Fruit fly (Drosophila melanogaster) whole organism, embryonic: ENCODE data around the gene CG7362.

Experiments
- Adf1 ChIP-seq: fragments of 200-800 bp; sonication (Bioruptor generic); IDR thresholded peaks from 2 replicates; pipeline ENCODE4 v1.3.6; 2022; ENCODE audit warnings: missing biosample characterization, missing genetic modification characterization
- B-H2 ChIP-seq: fragments of 200-800 bp; sonication (Bioruptor generic); optimal IDR thresholded peaks from 2 replicates; lab custom pipeline; 2018; ENCODE audit warnings: missing biosample characterization, mild to moderate bottlenecking, missing genetic modification characterization
- BEAF-32 ChIP-seq: fragments of 200-800 bp; sonication (Bioruptor generic); optimal IDR thresholded peaks from 3 replicates; lab custom pipeline; 2017; ENCODE audit warnings: missing biosample characterization, missing genetic modification characterization, mild to moderate bottlenecking, moderate library complexity, missing genetic modification reagents
- CG10209 ChIP-seq: fragments of 200-800 bp; sonication (Bioruptor generic); optimal IDR thresholded peaks from 3 replicates; lab custom pipeline; 2017; ENCODE audit warnings: missing biosample characterization, mild to moderate bottlenecking, missing genetic modification characterization, missing genetic modification reagents
- CG10366 ChIP-seq: fragments of 200-800 bp; sonication (Bioruptor generic); IDR thresholded peaks from 2 replicates; pipeline ENCODE4 v1.3.6; 2022; ENCODE audit warnings: missing biosample characterization, missing genetic modification characterization
- CG12236 ChIP-seq: fragments of 200-800 bp; sonication (Bioruptor generic); optimal IDR thresholded peaks from 2 replicates; lab custom pipeline; 2016; ENCODE audit warnings: missing biosample characterization, missing genetic modification characterization
- CG12299 ChIP-seq: fragments of 200-800 bp; sonication (Bioruptor generic); optimal IDR thresholded peaks from 2 replicates; lab custom pipeline; 2018; ENCODE audit warnings: missing biosample characterization, mild to moderate bottlenecking, missing genetic modification characterization
- CG12744 ChIP-seq: fragments of 200-800 bp; sonication (Bioruptor generic); optimal IDR thresholded peaks from 2 replicates; lab custom pipeline; 2016; ENCODE audit warnings: missing biosample characterization, missing genetic modification characterization
- CG13894 ChIP-seq: fragments of 200-800 bp; sonication (Bioruptor generic); optimal IDR thresholded peaks from 3 replicates; lab custom pipeline; 2018; ENCODE audit warnings: missing biosample characterization, mild to moderate bottlenecking, missing genetic modification characterization, moderate library complexity
- CG15269 ChIP-seq: fragments of 200-800 bp; sonication (Bioruptor generic); optimal IDR thresholded peaks from 2 replicates; lab custom pipeline; 2018; ENCODE audit warnings: missing biosample characterization, mild to moderate bottlenecking, missing genetic modification characterization, moderate library complexity
- CG15514 ChIP-seq: fragments of 200-800 bp; sonication (Bioruptor generic); optimal IDR thresholded peaks from 3 replicates; lab custom pipeline; 2017; ENCODE audit warnings: missing biosample characterization, missing genetic modification characterization, mild to moderate bottlenecking, moderate library complexity, missing genetic modification reagents
- CG1647 ChIP-seq: fragments of 200-800 bp; sonication (Bioruptor generic); optimal IDR thresholded peaks from 3 replicates; lab custom pipeline; 2016; ENCODE audit warnings: missing biosample characterization, missing genetic modification characterization
- CG17328 ChIP-seq: fragments of 200-800 bp; sonication (Bioruptor generic); IDR thresholded peaks from 2 replicates; pipeline ENCODE4 v1.3.6; 2022; ENCODE audit warnings: missing biosample characterization, missing genetic modification characterization
- CG18011 ChIP-seq: fragments of 200-800 bp; sonication (Bioruptor generic); optimal IDR thresholded peaks from 2 replicates; lab custom pipeline; 2017; ENCODE audit warnings: missing biosample characterization, missing genetic modification characterization, mild to moderate bottlenecking, moderate library complexity, missing genotype
- CG18764 ChIP-seq: fragments of 200-800 bp; sonication (Bioruptor generic); optimal IDR thresholded peaks from 3 replicates; lab custom pipeline; 2016; ENCODE audit warnings: missing biosample characterization, missing genetic modification characterization
- CG2875 ChIP-seq: fragments of 200-800 bp; sonication (Bioruptor generic); optimal IDR thresholded peaks from 2 replicates; lab custom pipeline; 2017; ENCODE audit warnings: missing biosample characterization, mild to moderate bottlenecking, missing genetic modification characterization, missing genetic modification reagents
- CG2889 ChIP-seq: fragments of 200-800 bp; sonication (Bioruptor generic); IDR thresholded peaks from 3 replicates; pipeline ENCODE4 v1.3.6; 2022; ENCODE audit warnings: missing biosample characterization, missing genetic modification characterization
- CG43689 ChIP-seq: fragments of 200-800 bp; sonication (Bioruptor generic); IDR thresholded peaks from 2 replicates; pipeline ENCODE4 v1.3.6; 2022; ENCODE audit warnings: missing biosample characterization, missing genetic modification characterization
- CG4707 ChIP-seq: fragments of 200-800 bp; sonication (Bioruptor generic); optimal IDR thresholded peaks from 2 replicates; lab custom pipeline; 2018; ENCODE audit warnings: missing biosample characterization, mild to moderate bottlenecking, missing genetic modification characterization, moderate library complexity
- CG8359 ChIP-seq: fragments of 200-800 bp; sonication (Bioruptor generic); optimal IDR thresholded peaks from 2 replicates; lab custom pipeline; 2017; ENCODE audit warnings: missing biosample characterization, mild to moderate bottlenecking, missing genetic modification characterization, borderline replicate concordance
- Dfd ChIP-seq, 2 experiments: fragments of >200 bp; optimal IDR thresholded peaks; 2 replicates each; lab custom pipeline; 2017; ENCODE audit warnings: missing biosample characterization in 2 of 2, missing genetic modification characterization in 2 of 2
- Dip2 ChIP-seq: fragments of 200-800 bp; sonication (Bioruptor generic); IDR thresholded peaks from 2 replicates; pipeline ENCODE4 v1.3.6; 2022; ENCODE audit warnings: missing biosample characterization, missing genetic modification characterization
- Drgx ChIP-seq: fragments of 200-800 bp; sonication (Bioruptor generic); IDR thresholded peaks from 2 replicates; pipeline ENCODE4 v1.3.6; 2022; ENCODE audit warnings: missing biosample characterization, missing genetic modification characterization
- GATAe ChIP-seq: fragments of 200-800 bp; sonication (Bioruptor generic); conservative IDR thresholded peaks from 2 replicates; pipeline ENCODE4 v1.3.6; 2022; ENCODE audit warnings: missing biosample characterization, missing genetic modification characterization
- HmgZ ChIP-seq: fragments of 200-800 bp; sonication (Bioruptor generic); optimal IDR thresholded peaks from 2 replicates; lab custom pipeline; 2018; ENCODE audit warnings: missing biosample characterization, mild to moderate bottlenecking, missing genetic modification characterization
- Hr51 ChIP-seq, 2 experiments: fragments of 200-800 bp; sonication (Bioruptor generic); optimal IDR thresholded peaks; 2 replicates in 1 of 2; 3 replicates in 1 of 2; lab custom pipeline; 2016 to 2018; ENCODE audit warnings: missing biosample characterization in 2 of 2, missing genetic modification characterization in 2 of 2, mild to moderate bottlenecking in 1 of 2, moderate library complexity in 1 of 2
- Lhr ChIP-seq: fragments of 200-800 bp; sonication (Bioruptor generic); optimal IDR thresholded peaks from 3 replicates; lab custom pipeline; 2017; ENCODE audit warnings: mild to moderate bottlenecking, missing biosample characterization, missing genetic modification reagents, missing genetic modification characterization
- MESR4 ChIP-seq: fragments of 200-800 bp; sonication (Bioruptor generic); optimal IDR thresholded peaks from 2 replicates; lab custom pipeline; 2018; ENCODE audit warnings: missing biosample characterization, mild to moderate bottlenecking, missing genetic modification characterization, moderate library complexity
- Nf-YC ChIP-seq: fragments of 200-800 bp; optimal IDR thresholded peaks from 3 replicates; lab custom pipeline; 2019; ENCODE audit warnings: missing biosample characterization, mild to moderate bottlenecking, missing genetic modification characterization, moderate library complexity
- Opbp ChIP-seq: fragments of 200-800 bp; sonication (Bioruptor generic); IDR thresholded peaks from 3 replicates; pipeline ENCODE4 v1.3.6; 2022; ENCODE audit warnings: missing biosample characterization, missing genetic modification characterization; ENCODE audit not compliant: partially characterized antibody
- Optix ChIP-seq: fragments of 200-800 bp; sonication (Bioruptor generic); IDR thresholded peaks from 3 replicates; pipeline ENCODE4 v1.3.6; 2022; ENCODE audit warnings: missing biosample characterization, missing genetic modification characterization
- Scr ChIP-seq: fragments of 200-800 bp; sonication (Bioruptor generic); IDR thresholded peaks from 2 replicates; pipeline ENCODE4 v1.3.6; 2022; ENCODE audit warnings: missing biosample characterization, missing genetic modification characterization; ENCODE audit not compliant: partially characterized antibody
- TFAM ChIP-seq: fragments of 200-800 bp; sonication (Bioruptor generic); optimal IDR thresholded peaks from 2 replicates; lab custom pipeline; 2017; ENCODE audit warnings: missing biosample characterization, missing genetic modification characterization, inconsistent platforms
- al ChIP-seq: fragments of 200-800 bp; sonication (Bioruptor generic); IDR thresholded peaks from 2 replicates; pipeline ENCODE4 v1.3.6; 2022; ENCODE audit warnings: missing biosample characterization, missing genetic modification characterization
- bigmax ChIP-seq: fragments of 200-800 bp; sonication (Bioruptor generic); optimal IDR thresholded peaks from 2 replicates; lab custom pipeline; 2018; ENCODE audit warnings: missing biosample characterization, mild to moderate bottlenecking, missing genetic modification characterization
- dan ChIP-seq: fragments of 200-800 bp; sonication (Bioruptor generic); IDR thresholded peaks from 2 replicates; pipeline ENCODE4 v1.3.6; 2022; ENCODE audit warnings: missing biosample characterization, missing genetic modification characterization
- danr ChIP-seq: fragments of 200-800 bp; sonication (Bioruptor generic); IDR thresholded peaks from 2 replicates; pipeline ENCODE4 v1.3.6; 2022; ENCODE audit warnings: missing biosample characterization, missing genetic modification characterization
- ewg ChIP-seq: fragments of 200-800 bp; sonication (Bioruptor generic); optimal IDR thresholded peaks from 3 replicates; lab custom pipeline; 2017; ENCODE audit warnings: mild to moderate bottlenecking, missing biosample characterization, missing genetic modification reagents, missing genetic modification characterization
- exex ChIP-seq: fragments of 200-800 bp; sonication (Bioruptor generic); optimal IDR thresholded peaks from 4 replicates; lab custom pipeline; 2018; ENCODE audit warnings: missing biosample characterization, mild to moderate bottlenecking, missing genetic modification characterization, moderate library complexity
- fd3F ChIP-seq: fragments of 200-800 bp; sonication (Bioruptor generic); optimal IDR thresholded peaks from 2 replicates; lab custom pipeline; 2018; ENCODE audit warnings: missing biosample characterization, mild to moderate bottlenecking, missing genetic modification characterization, moderate library complexity
- gro ChIP-seq: fragments of 200-800 bp; sonication (Bioruptor generic); optimal IDR thresholded peaks from 2 replicates; lab custom pipeline; 2016; ENCODE audit warnings: missing biosample characterization, missing genetic modification characterization
- her ChIP-seq: fragments of 200-800 bp; sonication (Bioruptor generic); optimal IDR thresholded peaks from 2 replicates; lab custom pipeline; 2016; ENCODE audit warnings: missing biosample characterization, missing genetic modification characterization
- odd ChIP-seq: fragments of 200-800 bp; sonication (Bioruptor generic); optimal IDR thresholded peaks from 2 replicates; lab custom pipeline; 2017; ENCODE audit warnings: missing biosample characterization, mild to moderate bottlenecking, missing genetic modification characterization
- otp ChIP-seq: fragments of 200-800 bp; sonication (Bioruptor generic); IDR thresholded peaks from 3 replicates; pipeline ENCODE4, ENCODE4 v1.3.6; 2022; ENCODE audit warnings: missing biosample characterization, missing genetic modification characterization
- psq ChIP-seq: fragments of 200-800 bp; sonication (Bioruptor generic); optimal IDR thresholded peaks from 2 replicates; lab custom pipeline; 2017; ENCODE audit warnings: missing biosample characterization, missing genetic modification characterization
- pzg ChIP-seq: fragments of 200-800 bp; sonication (Bioruptor generic); optimal IDR thresholded peaks from 3 replicates; lab custom pipeline; 2018; ENCODE audit warnings: missing biosample characterization, mild to moderate bottlenecking, missing genetic modification characterization, moderate library complexity
- seq ChIP-seq: fragments of 200-800 bp; sonication (Bioruptor generic); IDR thresholded peaks from 2 replicates; pipeline ENCODE4 v1.3.6; 2022; ENCODE audit warnings: missing biosample characterization, missing genetic modification characterization
- sisA ChIP-seq: fragments of 200-800 bp; sonication (Bioruptor generic); IDR thresholded peaks from 2 replicates; pipeline ENCODE4 v1.3.6; 2022; ENCODE audit warnings: missing biosample characterization, missing genetic modification characterization
- stc ChIP-seq: fragments of 200-800 bp; sonication (Bioruptor generic); IDR thresholded peaks from 2 replicates; pipeline ENCODE4 v1.3.6; 2022; ENCODE audit warnings: missing biosample characterization, missing genetic modification characterization

Gene CG7362

DNA sequence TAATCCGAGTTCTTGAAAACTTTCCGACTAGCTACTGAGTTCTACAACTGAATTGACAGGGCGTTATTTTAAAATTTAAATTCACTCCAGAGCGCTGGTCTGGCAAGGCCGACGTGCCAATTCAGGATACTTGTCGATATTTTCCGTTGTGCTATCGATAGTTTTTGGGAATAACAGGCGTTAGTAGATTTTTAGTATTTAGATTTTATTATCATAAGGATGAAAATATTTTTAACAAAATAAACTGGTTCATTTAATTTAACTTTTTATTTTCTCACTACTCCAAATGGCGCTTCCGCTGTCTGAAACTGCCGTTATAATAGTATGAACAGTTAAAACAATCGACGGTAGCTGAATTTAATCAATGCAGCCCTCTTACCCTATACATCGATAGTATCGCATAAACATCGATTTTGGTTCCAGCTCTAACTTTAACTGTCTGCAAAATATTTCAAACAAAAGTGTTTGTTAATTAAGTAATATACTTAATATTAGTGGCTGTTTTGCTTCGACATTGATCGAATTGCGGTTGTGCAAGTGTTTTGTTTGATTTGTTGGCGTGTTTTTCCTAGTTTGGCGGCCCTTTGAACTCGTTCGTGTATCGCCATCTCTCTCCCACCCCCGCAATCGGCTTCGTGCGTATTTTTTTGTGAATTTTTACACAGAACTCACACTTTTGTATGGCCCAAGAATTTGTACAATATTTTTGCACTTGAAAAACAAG lies 12.9 kb downstream of the CG7362 start, which contains the start of the genes eff and jvl (continued):
- 0 out of 2 replicates have a peak, but pooled peaks have one; percentile 25 for TF ChIP-seq GATAe (GFP tag; lab: Robert Waterston, UW)
- no peak for TF ChIP-seq CG43689
- TF ChIP-seq CG10366 (GFP tag; lab: Robert Waterston, UW), result no peak
- TF ChIP-seq CG17328, result peak; percentile 43; the same call in 1 of the 2 replicates
- no peak for TF ChIP-seq CG2875
- TF ChIP-seq bigmax, result no peak
- TF ChIP-seq CG15514 (GFP tag; lab: Kevin White, UChicago), result peak; percentile 90
- TF ChIP-seq MESR4, result peak; percentile 55
- no peak for TF ChIP-seq dan (GFP tag; lab: Robert Waterston, UW)
- no peak for TF ChIP-seq HmgZ
- TF ChIP-seq TFAM (GFP tag; lab: Kevin White, UChicago), result no peak
- peak; percentile 62 for TF ChIP-seq pzg (GFP tag; lab: Kevin White, UChicago)
- TF ChIP-seq CG1647 (GFP tag; lab: Kevin White, UChicago), result peak; percentile 66
- no peak for TF ChIP-seq stc (GFP tag; lab: Robert Waterston, UW)
- TF ChIP-seq Adf1 (GFP tag; lab: Robert Waterston, UW), result no peak
- TF ChIP-seq odd, result no peak
- no peak for TF ChIP-seq her
- TF ChIP-seq otp (GFP tag; lab: Robert Waterston, UW), result no peak
- peak; percentile 98 for TF ChIP-seq Scr (GFP tag; lab: Robert Waterston, UW)
- no peak for TF ChIP-seq CG12299 (tag; lab: Kevin White, UChicago)
- no peak for TF ChIP-seq Optix (GFP tag; lab: Robert Waterston, UW)
- no peak for TF ChIP-seq CG2889 (GFP tag; lab: Robert Waterston, UW)
- no peak for TF ChIP-seq CG8359 (GFP tag; lab: Kevin White, UChicago)
- TF ChIP-seq CG18011 (GFP tag; lab: Kevin White, UChicago), result peak; percentile 19
- no peak for TF ChIP-seq ewg (GFP tag; lab: Kevin White, UChicago)
- no peak for TF ChIP-seq CG12236 (GFP tag; lab: Kevin White, UChicago)
- TF ChIP-seq B-H2 (GFP tag; lab: Kevin White, UChicago), result no peak
- no peak for TF ChIP-seq CG15269
- TF ChIP-seq Dfd (GFP tag; optimal IDR thresholded peaks at IDR 0.05; lab: Kevin White, UChicago), result no peak
- no peak; the same call in 1 of the 2 replicates for TF ChIP-seq danr (GFP tag; lab: Robert Waterston, UW)
- no peak for TF ChIP-seq CG13894 (tag; lab: Kevin White, UChicago)
- no peak for TF ChIP-seq fd3F (GFP tag; lab: Kevin White, UChicago)
- no peak for TF ChIP-seq Nf-YC (tag; lab: Kevin White, UChicago)
- peak; percentile 87 for TF ChIP-seq Opbp (GFP tag; lab: Robert Waterston, UW)
- no peak for TF ChIP-seq CG4707
- peak; percentile 45 for TF ChIP-seq gro (GFP tag; lab: Kevin White, UChicago)
- peak; percentile 44 for TF ChIP-seq sisA (GFP tag; lab: Robert Waterston, UW)
- peak; percentile 34; the same call in 1 of the 2 replicates for TF ChIP-seq al (GFP tag; lab: Robert Waterston, UW)
- TF ChIP-seq CG12744 (GFP tag; lab: Kevin White, UChicago), result no peak
- no peak for TF ChIP-seq seq
- peak; percentile 98 for TF ChIP-seq BEAF-32 (GFP tag; lab: Kevin White, UChicago)
- TF ChIP-seq exex, result no peak
- TF ChIP-seq Drgx (GFP tag; lab: Robert Waterston, UW), result peak; percentile 41; the same call in 1 of the 2 replicates
- TF ChIP-seq Hr51 (GFP tag; optimal IDR thresholded peaks at IDR 0.05; lab: Kevin White, UChicago), result peak; percentile 10 to 21
- TF ChIP-seq Lhr (GFP tag; lab: Kevin White, UChicago), result peak; percentile 33
- TF ChIP-seq CG18764 (GFP tag; lab: Kevin White, UChicago), result no peak
- TF ChIP-seq Dip2 (GFP tag; lab: Robert Waterston, UW), result no peak
- TF ChIP-seq psq (GFP tag; lab: Kevin White, UChicago), result peak; percentile 3
- no peak for TF ChIP-seq CG10209 (GFP tag; lab: Kevin White, UChicago)
